Fruit fly (Drosophila melanogaster) whole organism, wandering third instar larva: ENCODE results near the gene Sqor.
A peak's percentile ranks its signal among the peaks of the same experiment; 100 is the strongest.

Source experiments
- Abd-B ChIP-seq: fragments of >200 bp; optimal IDR thresholded peaks from 2 replicates; lab custom pipeline; 2017; ENCODE audit warnings: missing biosample characterization, missing genetic modification characterization
- CG32264 ChIP-seq: fragments of 200-800 bp; sonication (Bioruptor generic); optimal IDR thresholded peaks from 2 replicates; lab custom pipeline; 2016; ENCODE audit warnings: missing biosample characterization, missing genetic modification characterization
- CG9705 ChIP-seq: fragments of 200-800 bp; sonication (Bioruptor generic); optimal IDR thresholded peaks from 2 replicates; lab custom pipeline; 2018; ENCODE audit warnings: missing biosample characterization, mild to moderate bottlenecking, missing genetic modification characterization
- HLH106 ChIP-seq: fragments of 200-800 bp; optimal IDR thresholded peaks from 3 replicates; lab custom pipeline; 2019; ENCODE audit warnings: missing biosample characterization, mild to moderate bottlenecking, missing genetic modification characterization, moderate library complexity
- Hr78 ChIP-seq: fragments of >200 bp; optimal IDR thresholded peaks from 2 replicates; lab custom pipeline; 2017; ENCODE audit warnings: missing biosample characterization, missing genetic modification characterization
- Myc ChIP-seq: fragments of >200 bp; optimal IDR thresholded peaks from 2 replicates; lab custom pipeline; 2017
- OdsH ChIP-seq: fragments of 200-800 bp; sonication (Bioruptor generic); optimal IDR thresholded peaks from 2 replicates; lab custom pipeline; 2016; ENCODE audit warnings: missing biosample characterization, mild to moderate bottlenecking, missing genetic modification characterization
- br ChIP-seq: fragments of 200-800 bp; sonication (Bioruptor generic); optimal IDR thresholded peaks from 2 replicates; lab custom pipeline; 2016; ENCODE audit warnings: missing biosample characterization, missing genetic modification characterization
- ey ChIP-seq: fragments of 200-800 bp; sonication (Bioruptor generic); optimal IDR thresholded peaks from 2 replicates; lab custom pipeline; 2016; ENCODE audit warnings: missing biosample characterization, missing genetic modification characterization
- foxo ChIP-seq, 2 experiments: fragments of 200-800 bp; sonication (Bioruptor generic); optimal IDR thresholded peaks; 2 replicates in 1 of 2; 3 replicates in 1 of 2; lab custom pipeline; 2016 to 2017; ENCODE audit warnings: missing biosample characterization in 2 of 2, missing genetic modification characterization in 2 of 2
- jim ChIP-seq: fragments of 175-275, 200-325 bp; sonication (Bioruptor generic); optimal IDR thresholded peaks from 2 replicates; lab custom pipeline; 2016; ENCODE audit warnings: missing biosample characterization, mild to moderate bottlenecking, missing genetic modification characterization
- psq ChIP-seq: fragments of 200-800 bp; sonication (Bioruptor generic); optimal IDR thresholded peaks from 3 replicates; lab custom pipeline; 2017; ENCODE audit warnings: missing biosample characterization, mild to moderate bottlenecking, missing genetic modification characterization, moderate library complexity
- rgr ChIP-seq: fragments of 200-800 bp; sonication (Bioruptor generic); optimal IDR thresholded peaks from 3 replicates; lab custom pipeline; 2016; ENCODE audit warnings: missing biosample characterization, mild to moderate bottlenecking, missing genetic modification characterization
- woc ChIP-seq: sonication (Bioruptor generic); optimal IDR thresholded peaks from 2 replicates; lab custom pipeline; 2016; ENCODE audit warnings: missing biosample characterization, mild to moderate bottlenecking, missing genetic modification characterization

dm6 chr3L:4262384-4262783 lies 22.4 kb downstream of the Sqor start, which contains the start of the genes CG11586 and VhaM9.7-a:
- TF ChIP-seq Abd-B (GFP tag; lab: Kevin White, UChicago) (no peak), woc (GFP tag; lab: Kevin White, UChicago) (no peak), jim (GFP tag; lab: Kevin White, UChicago) (no peak), ey (GFP tag; lab: Kevin White, UChicago) (no peak), psq (GFP tag; lab: Kevin White, UChicago) (peak; percentile 4), foxo (GFP tag; optimal IDR thresholded peaks at IDR 0.05; lab: Kevin White, UChicago) (peak in 1 of 2 experiments; percentile 21), HLH106 (tag; lab: Kevin White, UChicago) (no peak), CG9705 (GFP tag; lab: Kevin White, UChicago) (no peak), Myc (lab: Kevin White, UChicago) (no peak), Hr78 (no peak), br (GFP tag; lab: Kevin White, UChicago) (no peak), OdsH (GFP tag; lab: Kevin White, UChicago) (peak; percentile 1), rgr (GFP tag; lab: Kevin White, UChicago) (peak; percentile 18), CG32264 (GFP tag; lab: Kevin White, UChicago) (no peak)
